Worm (Caenorhabditis elegans) whole organism, L1 larva: ENCODE results near the gene W03B1.9.
A peak's percentile ranks its signal among the peaks of the same experiment; 100 is the strongest.

ENCODE experiments used
- C04F5.9 ChIP-seq: sonication (generic microtip); optimal IDR thresholded peaks from 2 replicates; lab custom pipeline; 2016; ENCODE audit warnings: missing genetic modification characterization, missing compliant biosample characterization
- C34B4.2 ChIP-seq: sonication (generic microtip); optimal IDR thresholded peaks from 2 replicates; lab custom pipeline; 2017; ENCODE audit warnings: mild to moderate bottlenecking, missing genetic modification characterization, missing compliant biosample characterization
- F16B12.6 ChIP-seq: fragments of 150-350 bp; optimal IDR thresholded peaks from 2 replicates; lab custom pipeline; 2014; ENCODE audit warnings: missing biosample characterization, missing genetic modification characterization
- aly-2 ChIP-seq: fragments of 150-350 bp; optimal IDR thresholded peaks from 2 replicates; lab custom pipeline; 2014; ENCODE audit warnings: missing biosample characterization, missing genetic modification characterization
- ama-1 ChIP-seq: fragments of 150-350 bp; optimal IDR thresholded peaks from 2 replicates; lab custom pipeline; 2014
- ceh-82 ChIP-seq, 3 experiments: fragments of 150-350 bp in 1 of 3; sonication (generic microtip) in 2 of 3; optimal IDR thresholded peaks; 2 replicates each; lab custom pipeline; 2014 to 2017; ENCODE audit warnings: missing biosample characterization in 3 of 3, missing genetic modification characterization in 3 of 3
- ceh-88 ChIP-seq: fragments of 200-800 bp; sonication (Bioruptor generic); IDR thresholded peaks from 2 replicates; pipeline ENCODE4 v1.3.6; 2022; ENCODE audit warnings: missing genetic modification characterization, missing compliant biosample characterization
- dpl-1 ChIP-seq, 3 experiments: fragments of 150-350 bp in 2 of 3; sonication (generic microtip) in 1 of 3; optimal IDR thresholded peaks; 2 replicates each; lab custom pipeline; 2014 to 2017; ENCODE audit warnings: missing biosample characterization in 3 of 3, missing genetic modification characterization in 3 of 3, missing genetic modification reagents in 3 of 3
- efl-1 ChIP-seq, 4 experiments: fragments of 150-350 bp; optimal IDR thresholded peaks in 3 of 4; peaks in 1 of 4; 1 replicate in 1 of 4; 2 replicates in 3 of 4; lab custom pipeline; 2014; ENCODE audit warnings: missing biosample characterization in 2 of 4, missing genetic modification characterization in 2 of 4, missing genetic modification reagents in 2 of 4
- egl-13 ChIP-seq: sonication (generic microtip); optimal IDR thresholded peaks from 2 replicates; lab custom pipeline; 2016; ENCODE audit warnings: missing genotype, missing genetic modification reagents, missing genetic modification characterization, missing compliant biosample characterization
- egl-27 ChIP-seq, 2 experiments: fragments of 150-350 bp in 1 of 2; sonication (generic microtip); optimal IDR thresholded peaks; 3 replicates each; lab custom pipeline; 2017 to 2018; ENCODE audit warnings: missing biosample characterization in 2 of 2, missing genetic modification characterization in 2 of 2, missing genetic modification reagents in 2 of 2
- elt-2 ChIP-seq: sonication (generic microtip); optimal IDR thresholded peaks from 2 replicates; lab custom pipeline; 2016; ENCODE audit warnings: missing genetic modification characterization, mild to moderate bottlenecking, inconsistent platforms, missing compliant biosample characterization, missing genetic modification reagents
- elt-3 ChIP-seq, 6 experiments: fragments of 150-350 bp in 1 of 6; sonication (generic microtip); optimal IDR thresholded peaks; 2 replicates each; lab custom pipeline; 2017 to 2018; ENCODE audit warnings: missing biosample characterization in 6 of 6, missing genetic modification characterization in 6 of 6, inconsistent platforms in 1 of 6
- hpl-2 ChIP-seq: fragments of 150-350 bp; optimal IDR thresholded peaks from 2 replicates; lab custom pipeline; 2014; ENCODE audit warnings: missing biosample characterization, missing genetic modification reagents, missing genetic modification characterization
- irx-1 ChIP-seq: sonication (generic microtip); optimal IDR thresholded peaks from 2 replicates; lab custom pipeline; 2016; ENCODE audit warnings: missing genetic modification characterization, missing compliant biosample characterization
- lin-15B ChIP-seq: fragments of 150-350 bp; sonication (generic microtip); optimal IDR thresholded peaks from 3 replicates; lab custom pipeline; 2014; ENCODE audit warnings: missing biosample characterization, missing genetic modification characterization
- lin-35 ChIP-seq, 2 experiments: fragments of 150-350 bp; optimal IDR thresholded peaks; 2 replicates each; lab custom pipeline; 2014; ENCODE audit warnings: missing biosample characterization in 2 of 2, missing genetic modification characterization in 2 of 2, missing genetic modification reagents in 2 of 2
- lin-39 ChIP-seq: fragments of 150-350 bp; optimal IDR thresholded peaks from 2 replicates; lab custom pipeline; 2014; ENCODE audit warnings: missing biosample characterization, missing genetic modification reagents, missing genetic modification characterization
- mab-9 ChIP-seq: fragments of 200-800 bp; sonication (Bioruptor generic); IDR thresholded peaks from 2 replicates; pipeline ENCODE4 v1.3.6; 2022; ENCODE audit warnings: missing genetic modification reagents, missing genetic modification characterization, missing compliant biosample characterization
- mdl-1 ChIP-seq, 2 experiments: fragments of 150-350 bp; optimal IDR thresholded peaks; 2 replicates each; lab custom pipeline; 2014 to 2017; ENCODE audit warnings: missing biosample characterization in 2 of 2, missing genetic modification characterization in 2 of 2, inconsistent platforms in 1 of 2
- mep-1 ChIP-seq: fragments of 150-350 bp; optimal IDR thresholded peaks from 2 replicates; lab custom pipeline; 2014; ENCODE audit warnings: missing biosample characterization, missing genetic modification characterization
- nhr-12 ChIP-seq: sonication (generic microtip); optimal IDR thresholded peaks from 2 replicates; lab custom pipeline; 2017; ENCODE audit warnings: missing biosample characterization, missing genetic modification characterization
- nhr-84 ChIP-seq: sonication (generic microtip); optimal IDR thresholded peaks from 2 replicates; lab custom pipeline; 2017; ENCODE audit warnings: missing biosample characterization, missing genetic modification characterization
- nhr-85 ChIP-seq: sonication (generic microtip); peaks from one replicate; lab custom pipeline; 2016; ENCODE audit warnings: missing genetic modification characterization, inconsistent platforms, missing compliant biosample characterization
- nhr-90 ChIP-seq: sonication (generic microtip); optimal IDR thresholded peaks from 2 replicates; lab custom pipeline; 2016; ENCODE audit warnings: mild to moderate bottlenecking, missing genetic modification characterization, missing compliant biosample characterization; ENCODE audit not compliant: poor library complexity
- pag-3 ChIP-seq: sonication (generic microtip); optimal IDR thresholded peaks from 2 replicates; lab custom pipeline; 2017; ENCODE audit warnings: missing genetic modification characterization, mild to moderate bottlenecking, missing compliant biosample characterization, antibody characterized with exemption, borderline replicate concordance; ENCODE audit not compliant: insufficient read depth
- pax-3 ChIP-seq: fragments of 200-800 bp; sonication (Bioruptor generic); optimal IDR thresholded peaks from 2 replicates; lab custom pipeline; 2018; ENCODE audit warnings: mild to moderate bottlenecking, missing genetic modification characterization, moderate library complexity, missing compliant biosample characterization
- snu-23 ChIP-seq: sonication (generic microtip); optimal IDR thresholded peaks from 2 replicates; lab custom pipeline; 2016; ENCODE audit warnings: missing genetic modification characterization, missing compliant biosample characterization
- tlp-1 ChIP-seq: fragments of 150-350 bp; optimal IDR thresholded peaks from 2 replicates; lab custom pipeline; 2014; ENCODE audit warnings: missing biosample characterization, missing genetic modification characterization
- unc-130 ChIP-seq: fragments of 150-350 bp; optimal IDR thresholded peaks from 2 replicates; lab custom pipeline; 2017; ENCODE audit warnings: missing biosample characterization, missing genetic modification characterization, inconsistent platforms
- unc-62 ChIP-seq: fragments of 150-350 bp; optimal IDR thresholded peaks from 2 replicates; lab custom pipeline; 2014; ENCODE audit warnings: missing biosample characterization, missing genetic modification reagents, missing genetic modification characterization
- unc-98 ChIP-seq: fragments of 200-800 bp; sonication (Bioruptor generic); IDR thresholded peaks from 2 replicates; pipeline ENCODE4 v1.3.6; 2022; ENCODE audit warnings: missing genetic modification characterization, missing compliant biosample characterization
- xbp-1 ChIP-seq: sonication (generic microtip); optimal IDR thresholded peaks from 2 replicates; lab custom pipeline; 2016; ENCODE audit warnings: missing genetic modification characterization, missing compliant biosample characterization
- zip-4 ChIP-seq: fragments of 200-800 bp; sonication (Bioruptor generic); optimal IDR thresholded peaks from 2 replicates; lab custom pipeline; 2018; ENCODE audit warnings: mild to moderate bottlenecking, missing genetic modification characterization, moderate library complexity, missing compliant biosample characterization
- ztf-11 ChIP-seq, 2 experiments: sonication (generic microtip); optimal IDR thresholded peaks; 2 replicates each; lab custom pipeline; 2016 to 2017; ENCODE audit warnings: missing genetic modification characterization in 2 of 2, missing biosample characterization in 1 of 2, missing compliant biosample characterization in 1 of 2

The W03B1.9 gene

DNA sequence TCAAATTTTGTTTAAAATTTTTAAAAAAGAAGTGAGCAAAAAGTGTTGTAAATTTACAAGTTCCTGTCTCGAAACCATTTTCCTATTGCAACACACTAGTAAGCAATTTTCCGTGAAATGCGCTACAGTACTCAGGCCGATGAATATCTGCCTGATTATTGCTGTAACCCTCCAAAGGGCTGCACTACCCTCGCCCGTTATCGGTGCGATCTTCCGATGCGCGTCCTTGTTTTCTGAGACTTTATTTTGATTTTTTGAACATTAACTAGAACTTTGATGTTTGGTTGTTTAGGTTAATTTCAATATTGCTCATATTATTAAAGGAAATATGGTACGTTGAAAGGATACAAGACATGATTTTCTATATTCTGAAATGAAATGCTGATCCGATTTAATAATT is 18.6 kb downstream of the W03B1.9 start:
- TF ChIP-seq ceh-88 (no peak), snu-23 (GFP tag; lab: Kevin White, UChicago) (no peak), ztf-11 (tag; optimal IDR thresholded peaks at IDR 0.05; lab: Kevin White, UChicago) (no peak), pax-3 (no peak), lin-15B (tag; lab: Kevin White, UChicago) (no peak), xbp-1 (tag; lab: Kevin White, UChicago) (no peak), C04F5.9 (no peak), lin-39 (tag; lab: Kevin White, UChicago) (no peak), irx-1 (no peak), nhr-85 (tag; lab: Kevin White, UChicago) (peak; percentile 86), hpl-2 (GFP tag; lab: Kevin White, UChicago) (no peak), efl-1 (optimal IDR thresholded peaks at IDR 0.05; lab: Kevin White, UChicago) (no peak), efl-1 (GFP tag; optimal IDR thresholded peaks at IDR 0.05 in 1 of 2; lab: Kevin White, UChicago) (peak in 1 of 2 experiments; percentile 20), aly-2 (no peak), unc-62 (no peak)

DNA sequence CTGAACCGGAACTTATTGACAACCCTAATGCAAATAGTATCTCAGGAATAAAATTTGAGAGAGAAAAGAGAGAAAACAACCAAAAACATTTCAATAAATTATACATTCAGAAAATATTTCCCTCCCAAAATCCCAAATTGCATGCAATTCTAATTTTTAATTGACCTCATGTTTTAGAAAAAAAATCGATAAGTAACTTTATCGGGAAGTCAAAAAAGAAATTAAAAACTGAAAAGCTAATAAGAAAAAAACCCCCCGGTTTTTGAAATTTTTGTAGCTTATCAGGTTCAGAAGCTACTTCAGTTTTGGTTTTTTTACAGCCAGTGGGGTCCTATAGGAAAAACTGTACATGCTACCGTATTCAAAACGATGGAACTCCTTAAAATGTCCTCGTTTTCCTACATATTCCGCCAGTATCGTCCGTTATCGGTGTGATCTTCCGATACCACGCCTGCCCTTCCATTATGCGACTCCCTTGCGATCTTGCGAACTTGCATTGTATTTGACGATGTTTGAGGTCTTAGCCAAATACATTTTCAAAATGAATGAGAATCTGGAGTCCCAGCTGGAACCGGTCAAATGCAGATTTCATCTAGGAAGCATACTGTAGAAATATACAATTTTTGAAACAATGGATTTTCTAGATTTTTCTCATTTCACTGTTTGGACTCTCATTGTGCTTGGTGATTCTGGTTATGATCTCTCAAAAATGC is 20.5 kb downstream of the W03B1.9 start, which contains the start of the genes W03B1.3 and oac-51:
Gene W03B1.3, minus strand, starts transcription at position 101 of the 713 bp plus-strand sequence.
Gene oac-51, plus strand, starts transcription at position 663 of the 713 bp plus-strand sequence.
- TF ChIP-seq tlp-1 (no peak), nhr-85 (tag; lab: Kevin White, UChicago) (peak; percentile 40)

DNA sequence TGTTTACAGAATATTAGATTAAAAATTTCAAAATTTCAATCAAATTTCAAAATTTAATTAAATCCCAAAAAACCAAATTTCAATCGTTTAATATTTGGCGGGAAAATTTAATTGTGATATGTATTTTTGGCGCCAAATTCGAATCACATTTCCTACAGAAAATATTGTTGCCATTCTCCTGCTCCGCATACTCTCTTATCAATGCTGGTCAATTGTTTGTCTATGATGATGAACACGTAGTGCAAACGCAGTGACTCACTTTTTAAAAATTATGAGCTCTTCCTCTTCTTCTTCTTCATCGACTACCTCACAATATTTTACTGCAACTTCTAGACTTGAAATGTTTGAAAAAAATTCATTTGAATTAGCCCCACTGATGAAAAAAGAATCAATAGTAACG is 30.3 kb downstream of the W03B1.9 start, which contains the start of gene trpl-2:
Gene trpl-2, plus strand, starts transcription at position 210 of the 400 bp plus-strand sequence.
- no peak for TF ChIP-seq unc-98 (GFP tag; lab: Robert Waterston, UW)
- TF ChIP-seq ceh-82 (tag; optimal IDR thresholded peaks at IDR 0.05; lab: Kevin White, UChicago): no peak
- TF ChIP-seq dpl-1 (GFP tag; optimal IDR thresholded peaks at IDR 0.05; lab: Kevin White, UChicago): peak in 1 of 3 experiments; percentile 18
- peak in 1 of 2 experiments; percentile 31 for TF ChIP-seq lin-35 (GFP tag; optimal IDR thresholded peaks at IDR 0.05; lab: Kevin White, UChicago)
- no peak for TF ChIP-seq unc-130 (tag; lab: Kevin White, UChicago)
- TF ChIP-seq lin-15B (tag; lab: Kevin White, UChicago): no peak
- TF ChIP-seq mdl-1 (tag; optimal IDR thresholded peaks at IDR 0.05; lab: Kevin White, UChicago): no peak
- TF ChIP-seq elt-2 (tag; lab: Kevin White, UChicago): no peak
- TF ChIP-seq aly-2: no peak
- no peak for TF ChIP-seq ama-1 (lab: Kevin White, UChicago)

DNA sequence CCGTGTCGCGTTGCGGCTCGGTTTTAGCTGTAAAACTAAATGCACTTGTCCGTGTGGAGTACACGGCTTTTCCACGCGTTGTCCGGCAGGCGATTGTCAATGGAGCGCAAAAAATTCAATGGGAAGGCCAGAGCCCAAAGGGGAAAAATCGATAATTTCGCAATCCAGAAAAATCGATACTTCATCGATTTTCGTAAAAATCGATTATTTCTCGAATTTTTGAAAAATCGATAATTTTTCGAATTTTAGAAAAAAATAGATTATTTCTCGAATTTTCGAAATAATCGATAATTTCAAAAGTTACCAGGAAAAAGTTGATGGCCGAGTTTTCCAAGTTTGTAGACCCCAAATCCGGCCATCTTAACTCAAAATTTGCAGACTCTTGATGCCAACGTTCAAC is 37.3 kb downstream of the W03B1.9 start:
- no peak for TF ChIP-seq pag-3 (tag; lab: Kevin White, UChicago)
- TF ChIP-seq nhr-12 (tag; lab: Kevin White, UChicago): no peak
- TF ChIP-seq egl-13 (tag; lab: Kevin White, UChicago): no peak
- TF ChIP-seq nhr-84 (tag; lab: Kevin White, UChicago): no peak

DNA sequence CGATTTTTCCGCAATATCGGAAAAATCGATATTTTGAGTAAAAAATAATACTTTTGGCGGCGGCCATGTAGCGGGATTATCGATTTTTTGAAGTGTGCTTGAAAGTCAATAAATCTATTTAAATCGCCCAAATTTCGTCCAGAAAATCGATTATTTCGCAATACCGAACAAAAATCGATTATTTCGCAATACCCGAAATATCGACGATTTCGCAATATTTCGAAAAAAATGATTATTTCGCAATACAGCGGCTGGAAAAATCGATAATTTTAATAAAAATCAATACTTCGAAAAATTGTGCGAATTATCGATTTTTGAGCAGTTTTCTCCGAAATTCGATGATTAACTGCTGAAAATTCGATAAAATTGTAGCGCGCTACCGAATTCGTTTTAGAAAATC is 38.7 kb downstream of the W03B1.9 start:
- peak; percentile 65 for TF ChIP-seq zip-4 (GFP tag; lab: Kevin White, UChicago)
- TF ChIP-seq F16B12.6: no peak
- no peak for TF ChIP-seq C34B4.2 (tag; lab: Kevin White, UChicago)

DNA sequence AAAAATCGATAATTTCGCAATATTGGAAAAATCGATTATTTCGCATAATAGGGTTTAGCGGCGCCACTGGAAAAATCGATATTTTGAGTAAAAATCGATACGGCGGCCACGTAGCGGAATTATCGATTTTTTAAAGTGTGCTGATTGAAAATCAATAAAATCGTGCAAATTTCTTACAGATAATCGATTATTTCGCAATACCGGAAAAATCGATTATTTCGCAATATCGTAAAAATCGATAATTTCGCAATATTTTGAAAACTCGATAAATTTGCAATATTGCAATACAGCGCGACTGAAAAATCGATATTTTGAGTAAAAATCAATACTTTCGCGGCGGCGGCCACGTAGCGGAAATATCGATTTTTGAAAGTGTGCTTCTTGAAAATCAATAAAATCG is 39.1 kb downstream of the W03B1.9 start:
- no peak for TF ChIP-seq egl-27 (tag; optimal IDR thresholded peaks at IDR 0.05; lab: Kevin White, UChicago)
- no peak for TF ChIP-seq dpl-1 (GFP tag; optimal IDR thresholded peaks at IDR 0.05; lab: Kevin White, UChicago)
- no peak for TF ChIP-seq mep-1 (tag; lab: Kevin White, UChicago)
- TF ChIP-seq zip-4 (GFP tag; lab: Kevin White, UChicago): peak; percentile 18
- TF ChIP-seq elt-3 (tag; optimal IDR thresholded peaks at IDR 0.05; lab: Kevin White, UChicago): no peak
- no peak for TF ChIP-seq F16B12.6
- no peak for TF ChIP-seq nhr-90
- no peak for TF ChIP-seq irx-1
- no peak for TF ChIP-seq mab-9 (GFP tag; lab: Robert Waterston, UW)
